Fruit fly (Drosophila melanogaster) whole organism, wandering third instar larva: Measurements from ENCODE around the gene sra.

Experiments used
- Abd-B ChIP-seq: fragments of >200 bp; optimal IDR thresholded peaks from 2 replicates; lab custom pipeline; 2017; ENCODE audit warnings: missing biosample characterization, missing genetic modification characterization
- CrebA ChIP-seq: fragments of 200-800 bp; sonication (Bioruptor generic); optimal IDR thresholded peaks from 2 replicates; lab custom pipeline; 2016; ENCODE audit warnings: missing biosample characterization, mild to moderate bottlenecking, missing genetic modification characterization, borderline replicate concordance
- GATAd ChIP-seq: sonication (Bioruptor generic); optimal IDR thresholded peaks from 2 replicates; lab custom pipeline; 2016; ENCODE audit warnings: missing biosample characterization, missing genetic modification characterization
- Hr78 ChIP-seq: fragments of >200 bp; optimal IDR thresholded peaks from 2 replicates; lab custom pipeline; 2017; ENCODE audit warnings: missing biosample characterization, missing genetic modification characterization
- br ChIP-seq: fragments of 200-800 bp; sonication (Bioruptor generic); optimal IDR thresholded peaks from 2 replicates; lab custom pipeline; 2016; ENCODE audit warnings: missing biosample characterization, missing genetic modification characterization
- dl ChIP-seq, 2 experiments: fragments of 175-275, 200-275 bp in 1 of 2; fragments of 200-275 bp in 1 of 2; sonication (Bioruptor generic); optimal IDR thresholded peaks; lab custom pipeline; 2018; ENCODE audit warnings: mild to moderate bottlenecking in 2 of 2, missing biosample characterization in 2 of 2, missing genetic modification characterization in 2 of 2, moderate library complexity in 2 of 2; ENCODE audit not compliant: partially characterized antibody in 2 of 2, insufficient read depth in 1 of 2
- pan ChIP-seq: fragments of >200 bp; optimal IDR thresholded peaks from 2 replicates; lab custom pipeline; 2017
- psq ChIP-seq: fragments of 200-800 bp; sonication (Bioruptor generic); optimal IDR thresholded peaks from 3 replicates; lab custom pipeline; 2017; ENCODE audit warnings: missing biosample characterization, mild to moderate bottlenecking, missing genetic modification characterization, moderate library complexity
- sage ChIP-seq: fragments of 200-800 bp; sonication (Bioruptor generic); optimal IDR thresholded peaks from 2 replicates; lab custom pipeline; 2016; ENCODE audit warnings: missing biosample characterization, mild to moderate bottlenecking, missing genetic modification characterization
- sv ChIP-seq: fragments of 200-800 bp; sonication (Bioruptor generic); optimal IDR thresholded peaks from 3 replicates; lab custom pipeline; 2016; ENCODE audit warnings: missing biosample characterization, missing genetic modification characterization
- tai ChIP-seq: sonication (Bioruptor generic); optimal IDR thresholded peaks from 2 replicates; lab custom pipeline; 2016; ENCODE audit warnings: missing biosample characterization, missing genetic modification characterization

DNA sequence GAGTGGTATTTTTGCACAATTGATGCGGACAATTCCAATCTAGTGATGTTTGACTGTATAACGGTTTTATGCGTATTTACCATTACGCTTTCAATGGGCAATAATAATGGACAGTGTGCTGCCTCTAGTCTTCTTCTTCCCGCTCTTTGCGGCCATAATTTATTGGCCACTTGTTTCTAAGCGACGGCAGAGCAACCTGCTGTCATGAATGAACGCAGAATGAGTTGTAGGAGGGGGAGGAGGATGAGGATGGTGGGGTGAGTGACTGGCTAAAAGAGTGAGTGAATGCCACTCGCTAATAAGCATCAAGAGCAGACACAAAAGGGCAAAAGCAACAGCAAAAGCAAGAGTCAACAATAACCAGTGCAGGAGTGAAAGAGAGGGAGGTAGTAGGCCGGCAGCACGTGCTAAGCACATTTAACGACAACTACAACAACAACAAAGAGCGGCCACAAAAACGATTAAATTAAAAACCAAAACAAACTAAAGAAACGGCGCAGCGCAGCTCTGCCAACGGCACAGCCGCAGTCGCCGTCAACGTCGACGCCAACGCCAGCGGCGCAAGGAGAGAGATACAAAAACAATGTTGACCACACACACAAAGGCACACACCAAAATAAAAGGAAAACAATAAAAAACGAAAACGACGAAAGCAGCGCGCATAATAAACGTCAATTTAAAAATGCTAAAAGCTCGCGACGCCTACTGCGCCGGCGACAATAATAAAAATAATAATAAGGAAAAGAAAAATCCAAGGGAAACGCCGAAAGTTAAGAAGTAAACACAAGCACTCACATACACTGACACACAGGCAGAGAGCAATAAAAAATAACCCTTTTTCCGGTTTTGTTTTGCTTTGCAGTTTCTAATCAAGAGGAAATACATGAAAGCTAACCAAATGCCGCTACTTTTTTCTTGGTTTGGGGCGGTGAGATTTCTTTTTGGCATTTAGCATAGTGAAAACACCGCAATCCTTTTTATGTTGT is 42.2 kb downstream of the sra start:
- TF ChIP-seq Hr78 (GFP tag; lab: Kevin White, UChicago) (no peak), psq (GFP tag; lab: Kevin White, UChicago) (peak; percentile 77), Abd-B (GFP tag; lab: Kevin White, UChicago) (no peak), sv (GFP tag; lab: Kevin White, UChicago) (no peak), pan (lab: Kevin White, UChicago) (no peak), sage (GFP tag; lab: Kevin White, UChicago) (peak; percentile 54), CrebA (GFP tag; lab: Kevin White, UChicago) (no peak), GATAd (GFP tag; lab: Kevin White, UChicago) (no peak), tai (GFP tag; lab: Kevin White, UChicago) (no peak), br (GFP tag; lab: Kevin White, UChicago) (no peak), dl (GFP tag; optimal IDR thresholded peaks at IDR 0.05; lab: Kevin White, UChicago; ENCODE audit: insufficient read depth in 1 of 2, partially characterized antibody in 2 of 2) (no peak)
